Fruit fly (Drosophila melanogaster) whole organism, embryonic: ENCODE results near the gene GstZ1.

Experiments used
- Atf6 ChIP-seq: fragments of 200-800 bp; sonication (Bioruptor generic); IDR thresholded peaks from 2 replicates; pipeline ENCODE4 v1.3.6; 2022; ENCODE audit warnings: missing biosample characterization, missing genetic modification characterization
- B-H2 ChIP-seq: fragments of 200-800 bp; sonication (Bioruptor generic); optimal IDR thresholded peaks from 2 replicates; lab custom pipeline; 2018; ENCODE audit warnings: missing biosample characterization, mild to moderate bottlenecking, missing genetic modification characterization
- Bteb2 ChIP-seq: fragments of 200-800 bp; sonication (Bioruptor generic); optimal IDR thresholded peaks from 2 replicates; lab custom pipeline; 2016; ENCODE audit warnings: missing biosample characterization, missing genetic modification characterization
- CG11247 ChIP-seq: fragments of 200-800 bp; sonication (Bioruptor generic); IDR thresholded peaks from 2 replicates; pipeline ENCODE4 v1.3.6; 2022; ENCODE audit warnings: missing biosample characterization, missing genetic modification characterization
- CG13296 ChIP-seq: fragments of 200-800 bp; sonication (Bioruptor generic); optimal IDR thresholded peaks from 3 replicates; lab custom pipeline; 2018; ENCODE audit warnings: missing biosample characterization, mild to moderate bottlenecking, missing genetic modification characterization
- CG15514 ChIP-seq: fragments of 200-800 bp; sonication (Bioruptor generic); optimal IDR thresholded peaks from 3 replicates; lab custom pipeline; 2017; ENCODE audit warnings: missing biosample characterization, missing genetic modification characterization, mild to moderate bottlenecking, moderate library complexity, missing genetic modification reagents
- CG1602 ChIP-seq: fragments of 200-800 bp; sonication (Bioruptor generic); optimal IDR thresholded peaks from 3 replicates; lab custom pipeline; 2016; ENCODE audit warnings: missing biosample characterization, missing genetic modification characterization
- CG17568 ChIP-seq: fragments of 200-800 bp; sonication (Bioruptor generic); optimal IDR thresholded peaks from 2 replicates; lab custom pipeline; 2018; ENCODE audit warnings: missing biosample characterization, mild to moderate bottlenecking, missing genetic modification characterization, moderate library complexity
- CG1792 ChIP-seq: fragments of 200-800 bp; sonication (Bioruptor generic); optimal IDR thresholded peaks from 2 replicates; lab custom pipeline; 2016; ENCODE audit warnings: missing biosample characterization, missing genetic modification characterization
- CG18262 ChIP-seq: fragments of 200-800 bp; optimal IDR thresholded peaks from 3 replicates; lab custom pipeline; 2019; ENCODE audit warnings: missing biosample characterization, mild to moderate bottlenecking, missing genetic modification characterization, moderate library complexity
- CG2889 ChIP-seq: fragments of 200-800 bp; sonication (Bioruptor generic); IDR thresholded peaks from 3 replicates; pipeline ENCODE4 v1.3.6; 2022; ENCODE audit warnings: missing biosample characterization, missing genetic modification characterization
- CG31224 ChIP-seq: fragments of 200-800 bp; sonication (Bioruptor generic); IDR thresholded peaks from 2 replicates; pipeline ENCODE4 v1.3.6; 2022; ENCODE audit warnings: missing biosample characterization, missing genetic modification characterization
- CG32767 ChIP-seq: fragments of 200-800 bp; sonication (Bioruptor generic); IDR thresholded peaks from 2 replicates; pipeline ENCODE4 v1.3.6; 2022; ENCODE audit warnings: missing biosample characterization, missing genetic modification characterization
- CG34224 ChIP-seq: fragments of 200-800 bp; sonication (Bioruptor generic); IDR thresholded peaks from 3 replicates; pipeline ENCODE4 v1.3.6; 2022; ENCODE audit warnings: missing biosample characterization, missing genetic modification characterization; ENCODE audit not compliant: partially characterized antibody
- CG7357 ChIP-seq: fragments of 200-800 bp; sonication (Bioruptor generic); IDR thresholded peaks from 3 replicates; pipeline ENCODE4 v1.3.6; 2022; ENCODE audit warnings: missing biosample characterization, missing genetic modification characterization
- CG7786 ChIP-seq: fragments of 200-800 bp; sonication (Bioruptor generic); optimal IDR thresholded peaks from 2 replicates; lab custom pipeline; 2016; ENCODE audit warnings: missing biosample characterization, missing genetic modification characterization
- CG7963 ChIP-seq: fragments of 200-800 bp; sonication (Bioruptor generic); IDR thresholded peaks from 3 replicates; pipeline ENCODE4 v1.3.6; 2022; ENCODE audit warnings: missing biosample characterization, missing genetic modification characterization; ENCODE audit not compliant: partially characterized antibody
- CG9876 ChIP-seq: fragments of 200-800 bp; sonication (Bioruptor generic); optimal IDR thresholded peaks from 2 replicates; lab custom pipeline; 2016; ENCODE audit warnings: missing biosample characterization, missing genetic modification characterization
- CG9932 ChIP-seq: fragments of 200-800 bp; sonication (Bioruptor generic); IDR thresholded peaks from 2 replicates; pipeline ENCODE4 v1.3.6; 2022; ENCODE audit warnings: missing biosample characterization, missing genetic modification characterization
- CHES-1-like ChIP-seq: fragments of 200-800 bp; sonication (Bioruptor generic); optimal IDR thresholded peaks from 2 replicates; lab custom pipeline; 2016; ENCODE audit warnings: missing biosample characterization, missing genetic modification characterization
- Gsc ChIP-seq: fragments of 200-800 bp; sonication (Bioruptor generic); IDR thresholded peaks from 2 replicates; pipeline ENCODE4 v1.3.6; 2022; ENCODE audit warnings: missing biosample characterization, missing genetic modification characterization
- HmgZ ChIP-seq: fragments of 200-800 bp; sonication (Bioruptor generic); optimal IDR thresholded peaks from 2 replicates; lab custom pipeline; 2018; ENCODE audit warnings: missing biosample characterization, mild to moderate bottlenecking, missing genetic modification characterization
- Lpt ChIP-seq: fragments of >200 bp; optimal IDR thresholded peaks from 2 replicates; lab custom pipeline; 2018; ENCODE audit warnings: missing biosample characterization, missing genetic modification characterization
- MESR4 ChIP-seq: fragments of 200-800 bp; sonication (Bioruptor generic); optimal IDR thresholded peaks from 2 replicates; lab custom pipeline; 2018; ENCODE audit warnings: missing biosample characterization, mild to moderate bottlenecking, missing genetic modification characterization, moderate library complexity
- MTF-1 ChIP-seq: fragments of 200-800 bp; sonication (Bioruptor generic); optimal IDR thresholded peaks from 2 replicates; lab custom pipeline; 2018; ENCODE audit warnings: missing biosample characterization, mild to moderate bottlenecking, missing genetic modification characterization, borderline replicate concordance
- Nf-YA ChIP-seq: fragments of 200-800 bp; sonication (Bioruptor generic); IDR thresholded peaks from 2 replicates; pipeline ENCODE4 v1.3.6; 2022; ENCODE audit warnings: missing biosample characterization, missing genetic modification characterization
- Oaz ChIP-seq: fragments of 200-800 bp; sonication (Bioruptor generic); IDR thresholded peaks from 2 replicates; pipeline ENCODE4 v1.3.6; 2022; ENCODE audit warnings: missing biosample characterization, missing genetic modification characterization
- Taf1 ChIP-seq: fragments of 200-800 bp; sonication (Bioruptor generic); IDR thresholded peaks from 2 replicates; pipeline ENCODE4 v1.3.6; 2022; ENCODE audit warnings: missing biosample characterization, missing genetic modification characterization
- amos ChIP-seq: fragments of 200-800 bp; sonication (Bioruptor generic); IDR thresholded peaks from 2 replicates; pipeline ENCODE4 v1.3.6; 2022; ENCODE audit warnings: missing biosample characterization, missing genetic modification characterization; ENCODE audit not compliant: partially characterized antibody
- bbx ChIP-seq: fragments of 200-800 bp; sonication (Bioruptor generic); IDR thresholded peaks from 2 replicates; pipeline ENCODE4 v1.3.6; 2022; ENCODE audit warnings: missing biosample characterization, missing genetic modification characterization; ENCODE audit not compliant: partially characterized antibody
- cato ChIP-seq: fragments of 200-800 bp; sonication (Bioruptor generic); optimal IDR thresholded peaks from 2 replicates; lab custom pipeline; 2016; ENCODE audit warnings: missing biosample characterization, missing genetic modification characterization, borderline replicate concordance
- corto ChIP-seq: fragments of 200-800 bp; sonication (Bioruptor generic); optimal IDR thresholded peaks from 2 replicates; lab custom pipeline; 2016; ENCODE audit warnings: missing biosample characterization, mild to moderate bottlenecking, missing genetic modification characterization, moderate library complexity
- fd102C ChIP-seq: fragments of 200-800 bp; sonication (Bioruptor generic); optimal IDR thresholded peaks from 2 replicates; lab custom pipeline; 2018; ENCODE audit warnings: missing biosample characterization, mild to moderate bottlenecking, missing genetic modification characterization, moderate library complexity
- fu2 ChIP-seq: fragments of 200-800 bp; sonication (Bioruptor generic); optimal IDR thresholded peaks from 2 replicates; lab custom pipeline; 2016; ENCODE audit warnings: missing biosample characterization, missing genetic modification characterization
- gro ChIP-seq: fragments of 200-800 bp; sonication (Bioruptor generic); optimal IDR thresholded peaks from 2 replicates; lab custom pipeline; 2016; ENCODE audit warnings: missing biosample characterization, missing genetic modification characterization
- hbn ChIP-seq: fragments of 200-800 bp; sonication (Bioruptor generic); IDR thresholded peaks from 2 replicates; pipeline ENCODE4 v1.3.6; 2022; ENCODE audit warnings: missing biosample characterization, missing genetic modification characterization; ENCODE audit not compliant: partially characterized antibody
- inv ChIP-seq: fragments of 200-800 bp; sonication (Bioruptor generic); IDR thresholded peaks from 2 replicates; pipeline ENCODE4 v1.3.6; 2022; ENCODE audit warnings: missing biosample characterization, missing genetic modification characterization; ENCODE audit not compliant: partially characterized antibody
- jumu ChIP-seq: fragments of 200-800 bp; sonication (Bioruptor generic); optimal IDR thresholded peaks from 3 replicates; lab custom pipeline; 2016; ENCODE audit warnings: missing biosample characterization, missing genetic modification characterization
- knrl ChIP-seq: fragments of 200-800 bp; sonication (Bioruptor generic); IDR thresholded peaks from 3 replicates; pipeline ENCODE4 v1.3.6; 2022; ENCODE audit warnings: missing biosample characterization, missing genetic modification characterization; ENCODE audit not compliant: partially characterized antibody
- lola ChIP-seq, 3 experiments: fragments of >200 bp in 2 of 3; fragments of 200-800 bp in 1 of 3; sonication (Bioruptor generic) in 1 of 3; optimal IDR thresholded peaks; 2 replicates each; lab custom pipeline; 2017 to 2019; ENCODE audit warnings: missing biosample characterization in 3 of 3, missing genetic modification characterization in 3 of 3, mild to moderate bottlenecking in 1 of 3, moderate library complexity in 1 of 3
- otp ChIP-seq: fragments of 200-800 bp; sonication (Bioruptor generic); IDR thresholded peaks from 3 replicates; pipeline ENCODE4, ENCODE4 v1.3.6; 2022; ENCODE audit warnings: missing biosample characterization, missing genetic modification characterization
- pb ChIP-seq: fragments of 200-800 bp; sonication (Bioruptor generic); optimal IDR thresholded peaks from 3 replicates; lab custom pipeline; 2016; ENCODE audit warnings: missing biosample characterization, missing genetic modification characterization
- pros ChIP-seq: fragments of 200-800 bp; sonication (Bioruptor generic); optimal IDR thresholded peaks from 3 replicates; lab custom pipeline; 2019; ENCODE audit warnings: missing biosample characterization, mild to moderate bottlenecking, missing genetic modification characterization, moderate library complexity
- sd ChIP-seq: fragments of 200-800 bp; sonication (Bioruptor generic); optimal IDR thresholded peaks from 3 replicates; lab custom pipeline; 2018; ENCODE audit warnings: missing biosample characterization, mild to moderate bottlenecking, missing genetic modification characterization, moderate library complexity
- seq ChIP-seq: fragments of 200-800 bp; sonication (Bioruptor generic); IDR thresholded peaks from 2 replicates; pipeline ENCODE4 v1.3.6; 2022; ENCODE audit warnings: missing biosample characterization, missing genetic modification characterization
- sima ChIP-seq: fragments of 200-800 bp; sonication (Bioruptor generic); optimal IDR thresholded peaks from 2 replicates; lab custom pipeline; 2016; ENCODE audit warnings: missing biosample characterization, missing genetic modification characterization
- sob ChIP-seq: fragments of 200-800 bp; sonication (Bioruptor generic); IDR thresholded peaks from 2 replicates; pipeline ENCODE4 v1.3.6; 2022; ENCODE audit warnings: missing biosample characterization, missing genetic modification characterization
- twi ChIP-seq: fragments of 200-800 bp; optimal IDR thresholded peaks from 2 replicates; lab custom pipeline; 2019; ENCODE audit warnings: missing biosample characterization, mild to moderate bottlenecking, missing genetic modification characterization, moderate library complexity
- unc-4 ChIP-seq: fragments of 200-800 bp; sonication (Bioruptor generic); IDR thresholded peaks from 2 replicates; pipeline ENCODE4 v1.3.6; 2022; ENCODE audit warnings: missing biosample characterization, missing genetic modification characterization; ENCODE audit not compliant: partially characterized antibody

Gene GstZ1

dm6 chr3R:9436358-9436972, 19.9 kb downstream of the GstZ1 start (continued):
- TF ChIP-seq bbx (GFP tag; lab: Robert Waterston, UW) (no peak), CG1602 (GFP tag; lab: Kevin White, UChicago) (no peak), CG18262 (tag; lab: Kevin White, UChicago) (no peak), MESR4 (GFP tag; lab: Kevin White, UChicago) (no peak), Taf1 (GFP tag; lab: Robert Waterston, UW) (no peak), CG31224 (GFP tag; lab: Robert Waterston, UW) (no peak), CG2889 (GFP tag; lab: Robert Waterston, UW) (no peak), sd (tag; lab: Kevin White, UChicago) (peak; percentile 87), CG7357 (GFP tag; lab: Robert Waterston, UW) (no peak), CG11247 (GFP tag; lab: Robert Waterston, UW) (no peak), otp (GFP tag; lab: Robert Waterston, UW) (no peak), knrl (GFP tag; lab: Robert Waterston, UW) (0 out of 3 replicates have a peak, but pooled peaks have one; percentile 32), seq (GFP tag; lab: Robert Waterston, UW) (0 out of 2 replicates have a peak, but pooled peaks have one; percentile 13), lola (GFP tag; optimal IDR thresholded peaks at IDR 0.05; lab: Kevin White, UChicago) (no peak), B-H2 (GFP tag; lab: Kevin White, UChicago) (no peak), CG32767 (GFP tag; lab: Robert Waterston, UW) (no peak), cato (no peak), jumu (GFP tag; lab: Kevin White, UChicago) (no peak), Gsc (no peak), CG15514 (GFP tag; lab: Kevin White, UChicago) (peak; percentile 28), fu2 (no peak), CG9932 (GFP tag; lab: Robert Waterston, UW) (peak; percentile 38; the same call in 1 of the 2 replicates), CG1792 (no peak), Nf-YA (GFP tag; lab: Robert Waterston, UW) (no peak), fd102C (GFP tag; lab: Kevin White, UChicago) (no peak), hbn (GFP tag; lab: Robert Waterston, UW) (peak; percentile 39), CHES-1-like (GFP tag; lab: Kevin White, UChicago) (peak; percentile 4), inv (no peak), CG7786 (GFP tag; lab: Kevin White, UChicago) (peak; percentile 21), HmgZ (tag; lab: Kevin White, UChicago) (no peak), Bteb2 (GFP tag; lab: Kevin White, UChicago) (no peak), pros (GFP tag; lab: Kevin White, UChicago) (peak; percentile 66), CG9876 (GFP tag; lab: Kevin White, UChicago) (no peak), corto (GFP tag; lab: Kevin White, UChicago) (no peak), Oaz (GFP tag; lab: Robert Waterston, UW) (no peak), amos (GFP tag; lab: Robert Waterston, UW) (no peak; the same call in 1 of the 2 replicates), sima (GFP tag; lab: Kevin White, UChicago) (no peak), sob (GFP tag; lab: Robert Waterston, UW) (no peak), Lpt (GFP tag; lab: Kevin White, UChicago) (no peak), CG7963 (GFP tag; lab: Robert Waterston, UW) (no peak), pb (GFP tag; lab: Kevin White, UChicago) (peak; percentile 29), gro (GFP tag; lab: Kevin White, UChicago) (peak; percentile 42), CG34224 (GFP tag; lab: Robert Waterston, UW) (no peak; the same call in 2 of the 3 replicates), CG13296 (GFP tag; lab: Kevin White, UChicago) (no peak), CG17568 (GFP tag; lab: Kevin White, UChicago) (no peak), unc-4 (GFP tag; lab: Robert Waterston, UW) (0 out of 2 replicates have a peak, but pooled peaks have one; percentile 43), Atf6 (GFP tag; lab: Robert Waterston, UW) (0 out of 2 replicates have a peak, but pooled peaks have one; percentile 20), twi (no peak), MTF-1 (GFP tag; lab: Kevin White, UChicago) (no peak)
